Worm (Caenorhabditis elegans) whole organism, L3 larva: Measurements from ENCODE around the gene act-4.

Experiments used
- egl-5 ChIP-seq: fragments of 150-350 bp; optimal IDR thresholded peaks from 2 replicates; lab custom pipeline; 2017; ENCODE audit warnings: missing biosample characterization, missing genetic modification reagents, missing genetic modification characterization, inconsistent platforms
- elt-2 ChIP-seq: sonication (generic microtip); optimal IDR thresholded peaks from 2 replicates; lab custom pipeline; 2016; ENCODE audit warnings: missing genetic modification reagents, mild to moderate bottlenecking, missing genetic modification characterization, missing compliant biosample characterization
- fkh-2 ChIP-seq: fragments of 150-350 bp; optimal IDR thresholded peaks from 2 replicates; lab custom pipeline; 2014; ENCODE audit warnings: missing biosample characterization, missing genetic modification reagents, missing genetic modification characterization
- lin-15B ChIP-seq: fragments of 150-350 bp; optimal IDR thresholded peaks from 2 replicates; lab custom pipeline; 2014; ENCODE audit warnings: missing biosample characterization, missing genetic modification characterization
- nhr-11 ChIP-seq: fragments of 150-350 bp; optimal IDR thresholded peaks from 2 replicates; lab custom pipeline; 2014; ENCODE audit warnings: missing biosample characterization, missing genetic modification characterization
- pha-4 ChIP-seq: fragments of 150-350 bp; optimal IDR thresholded peaks from 2 replicates; lab custom pipeline; 2014; ENCODE audit warnings: missing biosample characterization, missing genetic modification reagents, missing genetic modification characterization
- zag-1 ChIP-seq: fragments of 150-350 bp; optimal IDR thresholded peaks from 2 replicates; lab custom pipeline; 2014; ENCODE audit warnings: missing biosample characterization, missing genetic modification characterization

act-4 gene

ce11 chrX:5013826-5014225, 53.4 kb downstream of the act-4 start, which contains the start of gene ZC449.7:
ZC449.7 (plus strand) TSS chrX:5014074.
- TF ChIP-seq elt-2 (peak; percentile 51), lin-15B (no peak), fkh-2 (tag; lab: Kevin White, UChicago) (no peak), pha-4 (tag; lab: Kevin White, UChicago) (peak; percentile 10), egl-5 (no peak), zag-1 (tag; lab: Kevin White, UChicago) (no peak), nhr-11 (tag; lab: Kevin White, UChicago) (no peak)
